Worm (Caenorhabditis elegans) whole organism, L4/young adult: Measurements from ENCODE around the gene C49A9.6.

Source experiments
- W03F9.2 ChIP-seq: fragments of 150-350 bp; optimal IDR thresholded peaks from 2 replicates; lab custom pipeline; 2014; ENCODE audit warnings: missing biosample characterization, missing genetic modification characterization
- dao-5 ChIP-seq: sonication (generic microtip); optimal IDR thresholded peaks from 2 replicates; lab custom pipeline; 2016; ENCODE audit warnings: missing genotype, missing genetic modification characterization, moderate library complexity, missing compliant biosample characterization
- him-1 ChIP-seq: sonication (generic microtip); optimal IDR thresholded peaks from 2 replicates; lab custom pipeline; 2016; ENCODE audit warnings: missing genotype, missing genetic modification reagents, missing genetic modification characterization, missing compliant biosample characterization

ce11 chrIV:6210574-6210973 lies at the start of gene C49A9.6, which contains the start of gene ugt-24:
- no peak for TF ChIP-seq dao-5 (tag; lab: Kevin White, UChicago)
- no peak for TF ChIP-seq W03F9.2 (tag; lab: Kevin White, UChicago)
- no peak for TF ChIP-seq him-1 (tag; lab: Kevin White, UChicago)
